Worm (Caenorhabditis elegans) whole organism, young adult: ENCODE measurements around the gene W09G12.6.

Experiments
- B0019.2 ChIP-seq: fragments of 200-800 bp; sonication (Bioruptor generic); conservative IDR thresholded peaks from 2 replicates; pipeline ENCODE4 v1.3.6; 2022; ENCODE audit warnings: missing genetic modification reagents, missing genetic modification characterization, missing compliant biosample characterization
- B0261.1 ChIP-seq: sonication (generic microtip); optimal IDR thresholded peaks from 2 replicates; lab custom pipeline; 2016; ENCODE audit warnings: mild to moderate bottlenecking, missing genetic modification characterization, moderate library complexity, missing compliant biosample characterization
- D2030.7 ChIP-seq: fragments of 200-800 bp; sonication (Bioruptor generic); IDR thresholded peaks from 2 replicates; pipeline ENCODE4 v1.3.6; 2022; ENCODE audit warnings: missing genetic modification reagents, missing genetic modification characterization, missing compliant biosample characterization
- F22D6.2 ChIP-seq: sonication (generic microtip); optimal IDR thresholded peaks from 2 replicates; lab custom pipeline; 2016; ENCODE audit warnings: mild to moderate bottlenecking, missing genetic modification characterization, missing compliant biosample characterization
- F23B12.7 ChIP-seq: sonication (generic microtip); optimal IDR thresholded peaks from 2 replicates; lab custom pipeline; 2017; ENCODE audit warnings: missing genetic modification characterization, mild to moderate bottlenecking, missing compliant biosample characterization, antibody characterized with exemption, moderate library complexity; ENCODE audit not compliant: insufficient read depth
- F33H1.4 ChIP-seq: fragments of 200-800 bp; sonication (Bioruptor generic); IDR thresholded peaks from 2 replicates; pipeline ENCODE4 v1.3.6; 2022; ENCODE audit warnings: missing genetic modification reagents, missing genetic modification characterization, missing compliant biosample characterization
- F37B4.10 ChIP-seq: fragments of 200-800 bp; sonication (Bioruptor generic); IDR thresholded peaks from 2 replicates; pipeline ENCODE4 v1.3.6; 2022; ENCODE audit warnings: missing genetic modification characterization, missing compliant biosample characterization
- F39B2.1 ChIP-seq: fragments of 200-800 bp; sonication (Bioruptor generic); IDR thresholded peaks from 2 replicates; pipeline ENCODE4 v1.3.6; 2022; ENCODE audit warnings: missing genetic modification reagents, missing genetic modification characterization, missing compliant biosample characterization
- Y53F4B.3 ChIP-seq: fragments of 200-800 bp; sonication (Bioruptor generic); IDR thresholded peaks from 2 replicates; pipeline ENCODE4 v1.3.6; 2022; ENCODE audit warnings: missing genetic modification reagents, missing genetic modification characterization, missing compliant biosample characterization
- Y56A3A.18 ChIP-seq: fragments of 200-800 bp; sonication (Bioruptor generic); IDR thresholded peaks from 2 replicates; pipeline ENCODE4 v1.3.6; 2022; ENCODE audit warnings: missing genetic modification reagents, missing genetic modification characterization, missing compliant biosample characterization
- Y67H2A.10 ChIP-seq: fragments of 200-800 bp; sonication (Bioruptor generic); conservative IDR thresholded peaks from 2 replicates; pipeline ENCODE4 v1.3.6; 2022; ENCODE audit warnings: missing genetic modification reagents, missing genetic modification characterization, missing compliant biosample characterization
- ama-1 ChIP-seq, 3 experiments: fragments of 150-350 bp in 1 of 3; sonication (generic microtip) in 2 of 3; optimal IDR thresholded peaks; 2 replicates each; lab custom pipeline; 2014 to 2018; ENCODE audit warnings: missing biosample characterization in 2 of 3, missing genetic modification characterization in 2 of 3, missing genetic modification reagents in 2 of 3
- aptf-3 ChIP-seq: fragments of 200-800 bp; sonication (Bioruptor generic); IDR thresholded peaks from 2 replicates; pipeline ENCODE4 v1.3.6; 2022; ENCODE audit warnings: missing genetic modification characterization, missing compliant biosample characterization
- atf-7 ChIP-seq: sonication (generic microtip); optimal IDR thresholded peaks from 2 replicates; lab custom pipeline; 2017; ENCODE audit warnings: mild to moderate bottlenecking, missing genetic modification characterization, missing compliant biosample characterization
- attf-5 ChIP-seq: fragments of 200-800 bp; sonication (Bioruptor generic); optimal IDR thresholded peaks from 2 replicates; lab custom pipeline; 2018; ENCODE audit warnings: mild to moderate bottlenecking, missing genetic modification characterization, missing compliant biosample characterization
- attf-6 ChIP-seq: fragments of 200-800 bp; sonication (Bioruptor generic); IDR thresholded peaks from 2 replicates; pipeline ENCODE4 v1.3.6; 2022; ENCODE audit warnings: missing genetic modification reagents, missing genetic modification characterization, missing compliant biosample characterization
- bed-2 ChIP-seq: fragments of 200-800 bp; sonication (Bioruptor generic); IDR thresholded peaks from 2 replicates; pipeline ENCODE4 v1.3.6; 2022; ENCODE audit warnings: missing genetic modification reagents, missing genetic modification characterization, missing compliant biosample characterization
- cebp-1 ChIP-seq, 2 experiments: fragments of 200-800 bp in 1 of 2; sonication (Bioruptor generic) in 1 of 2; sonication (generic microtip) in 1 of 2; IDR thresholded peaks in 1 of 2; optimal IDR thresholded peaks in 1 of 2; 2 replicates each; pipeline versions ENCODE4 v1.3.6 to Lab custom; 2017 to 2022; ENCODE audit warnings: missing compliant biosample characterization in 2 of 2, missing genetic modification characterization in 2 of 2, mild to moderate bottlenecking in 1 of 2, missing genetic modification reagents in 1 of 2, moderate library complexity in 1 of 2
- die-1 ChIP-seq: sonication (generic microtip); optimal IDR thresholded peaks from 2 replicates; lab custom pipeline; 2016; ENCODE audit warnings: missing genotype, mild to moderate bottlenecking, missing genetic modification characterization, missing compliant biosample characterization
- dpff-1 ChIP-seq: sonication (generic microtip); optimal IDR thresholded peaks from 2 replicates; lab custom pipeline; 2017; ENCODE audit warnings: mild to moderate bottlenecking, missing genetic modification characterization, missing compliant biosample characterization
- dpl-1 ChIP-seq: fragments of 150-350 bp; optimal IDR thresholded peaks from 2 replicates; lab custom pipeline; 2014; ENCODE audit warnings: missing biosample characterization, missing genetic modification reagents, missing genetic modification characterization
- egl-18 ChIP-seq: fragments of 200-800 bp; sonication (Bioruptor generic); IDR thresholded peaks from 2 replicates; pipeline ENCODE4 v1.3.6; 2022; ENCODE audit warnings: missing genetic modification reagents, missing genetic modification characterization, missing compliant biosample characterization
- egrh-3 ChIP-seq: fragments of 200-800 bp; sonication (Bioruptor generic); IDR thresholded peaks from 2 replicates; pipeline ENCODE4 v1.3.6; 2022; ENCODE audit warnings: missing genetic modification reagents, missing genetic modification characterization, missing compliant biosample characterization
- ets-4 ChIP-seq: fragments of 200-800 bp; sonication (Bioruptor generic); optimal IDR thresholded peaks from 2 replicates; lab custom pipeline; 2018; ENCODE audit warnings: mild to moderate bottlenecking, missing genetic modification characterization, missing compliant biosample characterization
- hmg-20 ChIP-seq: fragments of 200-800 bp; sonication (Bioruptor generic); IDR thresholded peaks from 2 replicates; pipeline ENCODE4 v1.3.6; 2022; ENCODE audit warnings: missing genetic modification reagents, missing genetic modification characterization, missing compliant biosample characterization
- let-526 ChIP-seq: fragments of 200-800 bp; sonication (Bioruptor generic); IDR thresholded peaks from 2 replicates; pipeline ENCODE4 v1.3.6; 2022; ENCODE audit warnings: missing genetic modification reagents, missing genetic modification characterization, missing compliant biosample characterization
- lin-35 ChIP-seq, 3 experiments: fragments of 150-350 bp in 2 of 3; sonication (generic microtip) in 1 of 3; optimal IDR thresholded peaks; 2 replicates each; lab custom pipeline; 2014 to 2018; ENCODE audit warnings: missing biosample characterization in 3 of 3, missing genetic modification characterization in 3 of 3, missing genetic modification reagents in 3 of 3
- lin-54 ChIP-seq: fragments of 200-800 bp; sonication (Bioruptor generic); optimal IDR thresholded peaks from 2 replicates; lab custom pipeline; 2018; ENCODE audit warnings: mild to moderate bottlenecking, missing genetic modification characterization, missing compliant biosample characterization
- lsl-1 ChIP-seq: fragments of 200-800 bp; sonication (Bioruptor generic); optimal IDR thresholded peaks from 2 replicates; lab custom pipeline; 2018; ENCODE audit warnings: mild to moderate bottlenecking, missing genetic modification characterization, moderate library complexity, missing compliant biosample characterization
- madf-10 ChIP-seq: sonication (generic microtip); optimal IDR thresholded peaks from 2 replicates; lab custom pipeline; 2016; ENCODE audit warnings: mild to moderate bottlenecking, missing genetic modification characterization, missing compliant biosample characterization
- mcd-1 ChIP-seq: fragments of 200-800 bp; sonication (Bioruptor generic); IDR thresholded peaks from 2 replicates; pipeline ENCODE4 v1.3.6; 2022; ENCODE audit warnings: missing genetic modification reagents, missing genetic modification characterization, missing compliant biosample characterization
- mel-28 ChIP-seq: sonication (generic microtip); optimal IDR thresholded peaks from 2 replicates; lab custom pipeline; 2016; ENCODE audit warnings: borderline replicate concordance, mild to moderate bottlenecking, missing genetic modification characterization, missing compliant biosample characterization
- nhr-120 ChIP-seq: fragments of 200-800 bp; sonication (Bioruptor generic); IDR thresholded peaks from 2 replicates; pipeline ENCODE4 v1.3.6; 2022; ENCODE audit warnings: missing genetic modification characterization, missing compliant biosample characterization
- nhr-27 ChIP-seq: fragments of 200-800 bp; sonication (Bioruptor generic); optimal IDR thresholded peaks from 2 replicates; lab custom pipeline; 2018; ENCODE audit warnings: mild to moderate bottlenecking, missing genetic modification characterization, moderate library complexity, missing compliant biosample characterization
- rcor-1 ChIP-seq: fragments of 200-800 bp; sonication (Bioruptor generic); IDR thresholded peaks from 2 replicates; pipeline ENCODE4 v1.3.6; 2022; ENCODE audit warnings: missing genetic modification reagents, missing genetic modification characterization, missing compliant biosample characterization
- snpc-4 ChIP-seq, 5 experiments: fragments of 150-350 bp in 1 of 5; sonication (generic microtip) in 4 of 5; optimal IDR thresholded peaks; 2 replicates each; lab custom pipeline; 2014 to 2018; ENCODE audit warnings: missing genetic modification characterization in 5 of 5, missing biosample characterization in 3 of 5, antibody characterized with exemption in 2 of 5, mild to moderate bottlenecking in 2 of 5, missing compliant biosample characterization in 2 of 5, missing genotype in 2 of 5, moderate library complexity in 2 of 5, missing genetic modification reagents in 1 of 5
- sptf-2 ChIP-seq: fragments of 200-800 bp; sonication (Bioruptor generic); optimal IDR thresholded peaks from 2 replicates; lab custom pipeline; 2018; ENCODE audit warnings: mild to moderate bottlenecking, missing genetic modification characterization, missing compliant biosample characterization
- tbx-9 ChIP-seq: sonication (generic microtip); optimal IDR thresholded peaks from 2 replicates; lab custom pipeline; 2016; ENCODE audit warnings: borderline replicate concordance, missing genetic modification characterization, inconsistent platforms, missing compliant biosample characterization
- unc-130 ChIP-seq: sonication (generic microtip); optimal IDR thresholded peaks from 2 replicates; lab custom pipeline; 2016; ENCODE audit warnings: missing genetic modification reagents, missing genetic modification characterization, missing compliant biosample characterization
- xnd-1 ChIP-seq: sonication (generic microtip); optimal IDR thresholded peaks from 2 replicates; lab custom pipeline; 2016; ENCODE audit warnings: missing genotype, missing genetic modification reagents, missing genetic modification characterization, missing compliant biosample characterization
- zfh-2 ChIP-seq: fragments of 200-800 bp; sonication (Bioruptor generic); conservative IDR thresholded peaks from 2 replicates; pipeline ENCODE4 v1.3.6; 2022; ENCODE audit warnings: missing genetic modification reagents, missing genetic modification characterization, missing compliant biosample characterization
- ztf-25 ChIP-seq: fragments of 200-800 bp; sonication (Bioruptor generic); IDR thresholded peaks from 2 replicates; pipeline ENCODE4 v1.3.6; 2022; ENCODE audit warnings: missing genetic modification reagents, missing genetic modification characterization, missing compliant biosample characterization
- ztf-26 ChIP-seq: sonication (generic microtip); optimal IDR thresholded peaks from 2 replicates; lab custom pipeline; 2017; ENCODE audit warnings: missing genetic modification characterization, missing compliant biosample characterization
- ztf-28 ChIP-seq: fragments of 200-800 bp; sonication (Bioruptor generic); IDR thresholded peaks from 2 replicates; pipeline ENCODE4 v1.3.6; 2022; ENCODE audit warnings: missing genetic modification reagents, missing genetic modification characterization, missing compliant biosample characterization
- ztf-6 ChIP-seq: fragments of 200-800 bp; sonication (Bioruptor generic); IDR thresholded peaks from 2 replicates; pipeline ENCODE4 v1.3.6; 2022; ENCODE audit warnings: missing genetic modification reagents, missing genetic modification characterization, missing compliant biosample characterization

The W09G12.6 gene

ce11 chrIV:1274583-1274982, 42.9 kb downstream of the W09G12.6 start, which contains the start of gene C09E9.1 (continued):
- TF ChIP-seq F23B12.7 (tag; lab: Kevin White, UChicago) (peak; percentile 19), lin-35 (GFP tag; optimal IDR thresholded peaks at IDR 0.05; lab: Kevin White, UChicago) (peak in 1 of 3 experiments; percentile 51), D2030.7 (peak; percentile 49), dpl-1 (GFP tag; lab: Kevin White, UChicago) (peak; percentile 60), lsl-1 (GFP tag; lab: Kevin White, UChicago) (peak; percentile 74), nhr-27 (tag; lab: Kevin White, UChicago) (no peak), mcd-1 (peak; percentile 72), zfh-2 (peak; percentile 88), madf-10 (tag; lab: Kevin White, UChicago) (no peak)

- TF ChIP-seq unc-130 (GFP tag; lab: Kevin White, UChicago), result no peak
- TF ChIP-seq zfh-2, result no peak
- no peak for TF ChIP-seq die-1 (tag; lab: Kevin White, UChicago)
- TF ChIP-seq hmg-20 (GFP tag; lab: Robert Waterston, UW), result no peak
- no peak for TF ChIP-seq egrh-3 (GFP tag; lab: Robert Waterston, UW)
- no peak for TF ChIP-seq aptf-3
- no peak for TF ChIP-seq attf-5 (GFP tag; lab: Kevin White, UChicago)
- TF ChIP-seq ztf-28, result no peak
- TF ChIP-seq Y56A3A.18 (GFP tag; lab: Robert Waterston, UW), result no peak
- no peak for TF ChIP-seq let-526 (GFP tag; lab: Robert Waterston, UW)
- no peak for TF ChIP-seq Y53F4B.3 (GFP tag; lab: Robert Waterston, UW)
- TF ChIP-seq lsl-1 (GFP tag; lab: Kevin White, UChicago), result peak; percentile 63
- no peak for TF ChIP-seq cebp-1 (GFP tag; IDR thresholded peaks at IDR 0.05; lab: Robert Waterston, UW)
- TF ChIP-seq cebp-1 (tag; optimal IDR thresholded peaks at IDR 0.05; lab: Kevin White, UChicago), result peak; percentile 82
- no peak for TF ChIP-seq dpff-1 (tag; lab: Kevin White, UChicago)
- no peak for TF ChIP-seq ets-4 (GFP tag; lab: Kevin White, UChicago)
- 0 out of 2 replicates have a peak, but pooled peaks have one; percentile 11 for TF ChIP-seq mcd-1
- no peak for TF ChIP-seq rcor-1 (GFP tag; lab: Robert Waterston, UW)
- peak; percentile 18 for TF ChIP-seq lin-54 (GFP tag; lab: Kevin White, UChicago)
- no peak for TF ChIP-seq attf-6 (GFP tag; lab: Robert Waterston, UW)
- no peak for TF ChIP-seq bed-2
- no peak for TF ChIP-seq lin-35 (GFP tag; optimal IDR thresholded peaks at IDR 0.05; lab: Kevin White, UChicago)
- no peak for TF ChIP-seq sptf-2
- no peak for TF ChIP-seq atf-7 (tag; lab: Kevin White, UChicago)
- no peak for TF ChIP-seq F23B12.7 (tag; lab: Kevin White, UChicago)
- peak; percentile 89 for TF ChIP-seq B0019.2 (GFP tag; lab: Robert Waterston, UW)
- no peak for TF ChIP-seq xnd-1 (tag; lab: Kevin White, UChicago)
- TF ChIP-seq F22D6.2, result no peak
- TF ChIP-seq ztf-6 (GFP tag; lab: Robert Waterston, UW), result no peak
- no peak for TF ChIP-seq F33H1.4 (GFP tag; lab: Robert Waterston, UW)
- no peak for TF ChIP-seq Y67H2A.10 (GFP tag; lab: Robert Waterston, UW)
- TF ChIP-seq egl-18 (GFP tag; lab: Robert Waterston, UW), result no peak
- TF ChIP-seq, all 124 proteins: peak for 5
These were observed 44.2 kb downstream of the W09G12.6 start for ce11 chrIV:1275910-1276309.

ce11 chrIV:1277067-1277466, 45.4 kb downstream of the W09G12.6 start:
- TF ChIP-seq nhr-120 (no peak), ztf-26 (no peak), unc-130 (GFP tag; lab: Kevin White, UChicago) (peak; percentile 55), F37B4.10 (GFP tag; lab: Robert Waterston, UW) (no peak), tbx-9 (no peak), F39B2.1 (GFP tag; lab: Robert Waterston, UW) (no peak), ama-1 (optimal IDR thresholded peaks at IDR 0.05; lab: Kevin White, UChicago) (no peak), ama-1 (GFP tag; optimal IDR thresholded peaks at IDR 0.05; lab: Kevin White, UChicago) (no peak), mel-28 (tag; lab: Kevin White, UChicago) (no peak), snpc-4 (GFP tag; optimal IDR thresholded peaks at IDR 0.05; lab: Kevin White, UChicago) (no peak), snpc-4 (tag; optimal IDR thresholded peaks at IDR 0.05; lab: Kevin White, UChicago) (no peak), ztf-25 (GFP tag; lab: Robert Waterston, UW) (no peak), xnd-1 (tag; lab: Kevin White, UChicago) (peak; percentile 75), B0261.1 (tag; lab: Kevin White, UChicago) (no peak)
